Fruit fly (Drosophila melanogaster) whole organism, embryonic: ENCODE measurements around the gene Grx5.

Experiments used
- B-H2 ChIP-seq: fragments of 200-800 bp; sonication (Bioruptor generic); optimal IDR thresholded peaks from 2 replicates; lab custom pipeline; 2018; ENCODE audit warnings: missing biosample characterization, mild to moderate bottlenecking, missing genetic modification characterization
- CG10267 ChIP-seq: fragments of 200-800 bp; sonication (Bioruptor generic); optimal IDR thresholded peaks from 2 replicates; lab custom pipeline; 2018; ENCODE audit warnings: missing biosample characterization, mild to moderate bottlenecking, missing genetic modification characterization, moderate library complexity
- CG10979 ChIP-seq: fragments of 200-800 bp; sonication (Bioruptor generic); optimal IDR thresholded peaks from 2 replicates; lab custom pipeline; 2018; ENCODE audit warnings: missing biosample characterization, mild to moderate bottlenecking, missing genetic modification characterization, moderate library complexity
- CG11560 ChIP-seq: fragments of 200-800 bp; sonication (Bioruptor generic); IDR thresholded peaks from 3 replicates; pipeline ENCODE4 v1.3.6; 2022; ENCODE audit warnings: missing biosample characterization, missing genetic modification characterization
- CG11695 ChIP-seq: fragments of 200-800 bp; sonication (Bioruptor generic); IDR thresholded peaks from 3 replicates; pipeline ENCODE4 v1.3.6; 2022; ENCODE audit warnings: missing biosample characterization, missing genetic modification characterization
- CG12236 ChIP-seq: fragments of 200-800 bp; sonication (Bioruptor generic); optimal IDR thresholded peaks from 2 replicates; lab custom pipeline; 2016; ENCODE audit warnings: missing biosample characterization, missing genetic modification characterization
- CG13424 ChIP-seq: fragments of 200-800 bp; sonication (Bioruptor generic); optimal IDR thresholded peaks from 2 replicates; lab custom pipeline; 2019; ENCODE audit warnings: missing biosample characterization, mild to moderate bottlenecking, missing genetic modification characterization, moderate library complexity
- CG13624 ChIP-seq: fragments of 200-800 bp; sonication (Bioruptor generic); optimal IDR thresholded peaks from 2 replicates; lab custom pipeline; 2016; ENCODE audit warnings: missing biosample characterization, missing genetic modification characterization
- CG13894 ChIP-seq: fragments of 200-800 bp; sonication (Bioruptor generic); optimal IDR thresholded peaks from 3 replicates; lab custom pipeline; 2018; ENCODE audit warnings: missing biosample characterization, mild to moderate bottlenecking, missing genetic modification characterization, moderate library complexity
- CG14441 ChIP-seq: fragments of 200-800 bp; sonication (Bioruptor generic); IDR thresholded peaks from 2 replicates; pipeline ENCODE4 v1.3.6; 2022; ENCODE audit warnings: missing biosample characterization, missing genetic modification characterization
- CG1529 ChIP-seq: fragments of 200-800 bp; sonication (Bioruptor generic); optimal IDR thresholded peaks from 3 replicates; lab custom pipeline; 2018; ENCODE audit warnings: missing biosample characterization, missing genetic modification characterization
- CG18262 ChIP-seq: fragments of 200-800 bp; optimal IDR thresholded peaks from 3 replicates; lab custom pipeline; 2019; ENCODE audit warnings: missing biosample characterization, mild to moderate bottlenecking, missing genetic modification characterization, moderate library complexity
- CG18619 ChIP-seq: fragments of 200-800 bp; sonication (Bioruptor generic); optimal IDR thresholded peaks from 3 replicates; lab custom pipeline; 2017; ENCODE audit warnings: missing biosample characterization, mild to moderate bottlenecking, missing genetic modification characterization
- CG2120 ChIP-seq: fragments of 200-800 bp; sonication (Bioruptor generic); optimal IDR thresholded peaks from 3 replicates; lab custom pipeline; 2016; ENCODE audit warnings: missing biosample characterization, missing genetic modification characterization
- CG34224 ChIP-seq: fragments of 200-800 bp; sonication (Bioruptor generic); IDR thresholded peaks from 3 replicates; pipeline ENCODE4 v1.3.6; 2022; ENCODE audit warnings: missing biosample characterization, missing genetic modification characterization; ENCODE audit not compliant: partially characterized antibody
- CG34376 ChIP-seq: fragments of 200-800 bp; sonication (Bioruptor generic); optimal IDR thresholded peaks from 2 replicates; lab custom pipeline; 2018; ENCODE audit warnings: missing biosample characterization, mild to moderate bottlenecking, missing genetic modification characterization
- CG3847 ChIP-seq: fragments of 200-800 bp; sonication (Bioruptor generic); IDR thresholded peaks from 2 replicates; pipeline ENCODE4 v1.3.6; 2022; ENCODE audit warnings: missing biosample characterization, missing genetic modification characterization
- CG4617 ChIP-seq: fragments of 200-800 bp; sonication (Bioruptor generic); optimal IDR thresholded peaks from 3 replicates; lab custom pipeline; 2016; ENCODE audit warnings: missing biosample characterization, missing genetic modification characterization, borderline replicate concordance
- CG5180 ChIP-seq: fragments of 200-800 bp; sonication (Bioruptor generic); optimal IDR thresholded peaks from 3 replicates; lab custom pipeline; 2017; ENCODE audit warnings: missing biosample characterization, missing genetic modification characterization, mild to moderate bottlenecking, moderate library complexity, missing genetic modification reagents
- CG8089 ChIP-seq: fragments of 200-800 bp; sonication (Bioruptor generic); optimal IDR thresholded peaks from 3 replicates; lab custom pipeline; 2016; ENCODE audit warnings: missing biosample characterization, missing genetic modification characterization
- CG8478 ChIP-seq: fragments of >200 bp; optimal IDR thresholded peaks from 2 replicates; lab custom pipeline; 2018
- CG9797 ChIP-seq: fragments of 200-800 bp; sonication (Bioruptor generic); optimal IDR thresholded peaks from 3 replicates; lab custom pipeline; 2018; ENCODE audit warnings: missing biosample characterization, mild to moderate bottlenecking, missing genetic modification characterization
- CTCF ChIP-seq: fragments of 200-800 bp; sonication (Bioruptor generic); optimal IDR thresholded peaks from 2 replicates; lab custom pipeline; 2017; ENCODE audit warnings: missing biosample characterization, mild to moderate bottlenecking, missing genetic modification characterization, moderate library complexity
- Doc3 ChIP-seq: fragments of 200-800 bp; sonication (Bioruptor generic); IDR thresholded peaks from 3 replicates; pipeline ENCODE4 v1.3.6; 2022; ENCODE audit warnings: missing biosample characterization, missing genetic modification characterization; ENCODE audit not compliant: partially characterized antibody
- GATAe ChIP-seq: fragments of 200-800 bp; sonication (Bioruptor generic); conservative IDR thresholded peaks from 2 replicates; pipeline ENCODE4 v1.3.6; 2022; ENCODE audit warnings: missing biosample characterization, missing genetic modification characterization
- HmgD ChIP-seq: fragments of 200-800 bp; sonication (Bioruptor generic); optimal IDR thresholded peaks from 3 replicates; lab custom pipeline; 2016; ENCODE audit warnings: missing biosample characterization, missing genetic modification characterization
- Kr ChIP-seq: fragments of 200-800 bp; sonication (Bioruptor generic); optimal IDR thresholded peaks from 2 replicates; lab custom pipeline; 2017; ENCODE audit warnings: missing biosample characterization, mild to moderate bottlenecking, missing genetic modification characterization
- Lhr ChIP-seq: fragments of 200-800 bp; sonication (Bioruptor generic); optimal IDR thresholded peaks from 3 replicates; lab custom pipeline; 2017; ENCODE audit warnings: mild to moderate bottlenecking, missing biosample characterization, missing genetic modification reagents, missing genetic modification characterization
- Lim3 ChIP-seq: fragments of 200-800 bp; sonication (Bioruptor generic); IDR thresholded peaks from 2 replicates; pipeline ENCODE4 v1.3.6; 2022; ENCODE audit warnings: missing biosample characterization, missing genetic modification characterization
- Myb ChIP-seq: fragments of 200-800 bp; sonication (Bioruptor generic); optimal IDR thresholded peaks from 2 replicates; lab custom pipeline; 2016; ENCODE audit warnings: missing biosample characterization, missing genetic modification characterization
- NC2β ChIP-seq: fragments of 200-800 bp; sonication (Bioruptor generic); optimal IDR thresholded peaks from 2 replicates; lab custom pipeline; 2016; ENCODE audit warnings: missing biosample characterization, missing genetic modification characterization
- Scr ChIP-seq: fragments of 200-800 bp; sonication (Bioruptor generic); IDR thresholded peaks from 2 replicates; pipeline ENCODE4 v1.3.6; 2022; ENCODE audit warnings: missing biosample characterization, missing genetic modification characterization; ENCODE audit not compliant: partially characterized antibody
- Sox102F ChIP-seq: fragments of 200-800 bp; sonication (Bioruptor generic); optimal IDR thresholded peaks from 2 replicates; lab custom pipeline; 2018; ENCODE audit warnings: missing biosample characterization, mild to moderate bottlenecking, missing genetic modification characterization, moderate library complexity
- Trl ChIP-seq, 3 experiments: fragments of >200 bp in 2 of 3; fragments of 200-800 bp in 1 of 3; sonication (Bioruptor generic) in 1 of 3; optimal IDR thresholded peaks; 2 replicates in 1 of 3; 3 replicates in 2 of 3; lab custom pipeline; 2016 to 2017; ENCODE audit warnings: missing biosample characterization in 1 of 3, missing genetic modification characterization in 1 of 3
- cwo ChIP-seq: fragments of 200-800 bp; sonication (Bioruptor generic); optimal IDR thresholded peaks from 3 replicates; lab custom pipeline; 2017; ENCODE audit warnings: missing biosample characterization, missing genetic modification characterization, mild to moderate bottlenecking, moderate library complexity, missing genetic modification reagents
- dati ChIP-seq: fragments of 200-800 bp; sonication (Bioruptor generic); IDR thresholded peaks from 2 replicates; pipeline ENCODE4 v1.3.6; 2022; ENCODE audit warnings: missing biosample characterization, missing genetic modification characterization
- dimm ChIP-seq: fragments of 200-800 bp; sonication (Bioruptor generic); IDR thresholded peaks from 2 replicates; pipeline ENCODE4 v1.3.6; 2022; ENCODE audit warnings: missing biosample characterization, missing genetic modification characterization
- eve ChIP-seq, 2 experiments: fragments of >200 bp; optimal IDR thresholded peaks; 2 replicates each; lab custom pipeline; 2017; ENCODE audit warnings: missing biosample characterization in 2 of 2, missing genetic modification characterization in 2 of 2
- ewg ChIP-seq: fragments of 200-800 bp; sonication (Bioruptor generic); optimal IDR thresholded peaks from 3 replicates; lab custom pipeline; 2017; ENCODE audit warnings: mild to moderate bottlenecking, missing biosample characterization, missing genetic modification reagents, missing genetic modification characterization
- fd3F ChIP-seq: fragments of 200-800 bp; sonication (Bioruptor generic); optimal IDR thresholded peaks from 2 replicates; lab custom pipeline; 2018; ENCODE audit warnings: missing biosample characterization, mild to moderate bottlenecking, missing genetic modification characterization, moderate library complexity
- lilli ChIP-seq: fragments of 200-800 bp; sonication (Bioruptor generic); optimal IDR thresholded peaks from 3 replicates; lab custom pipeline; 2016; ENCODE audit warnings: missing biosample characterization, missing genetic modification characterization
- org-1 ChIP-seq: fragments of 200-800 bp; sonication (Bioruptor generic); optimal IDR thresholded peaks from 2 replicates; lab custom pipeline; 2017; ENCODE audit warnings: missing biosample characterization, missing genetic modification characterization
- pb ChIP-seq: fragments of 200-800 bp; sonication (Bioruptor generic); optimal IDR thresholded peaks from 3 replicates; lab custom pipeline; 2016; ENCODE audit warnings: missing biosample characterization, missing genetic modification characterization
- prd ChIP-seq, 3 experiments: fragments of >200 bp in 2 of 3; fragments of 200-800 bp in 1 of 3; sonication (Bioruptor generic) in 1 of 3; optimal IDR thresholded peaks in 2 of 3; IDR thresholded peaks in 1 of 3; 2 replicates in 2 of 3; 3 replicates in 1 of 3; pipeline versions ENCODE4 v1.3.6 to Lab custom; 2017 to 2022; ENCODE audit warnings: missing biosample characterization in 1 of 3, missing genetic modification characterization in 1 of 3
- sd ChIP-seq: fragments of 200-800 bp; sonication (Bioruptor generic); optimal IDR thresholded peaks from 3 replicates; lab custom pipeline; 2018; ENCODE audit warnings: missing biosample characterization, mild to moderate bottlenecking, missing genetic modification characterization, moderate library complexity
- sim ChIP-seq: fragments of 200-800 bp; sonication (Bioruptor generic); IDR thresholded peaks from 2 replicates; pipeline ENCODE4 v1.3.6; 2022; ENCODE audit warnings: missing biosample characterization, missing genetic modification characterization
- stc ChIP-seq: fragments of 200-800 bp; sonication (Bioruptor generic); IDR thresholded peaks from 2 replicates; pipeline ENCODE4 v1.3.6; 2022; ENCODE audit warnings: missing biosample characterization, missing genetic modification characterization
- twi ChIP-seq: fragments of 200-800 bp; optimal IDR thresholded peaks from 2 replicates; lab custom pipeline; 2019; ENCODE audit warnings: missing biosample characterization, mild to moderate bottlenecking, missing genetic modification characterization, moderate library complexity
- usp ChIP-seq: fragments of >200 bp; optimal IDR thresholded peaks from 2 replicates; lab custom pipeline; 2017; ENCODE audit warnings: missing biosample characterization, missing genetic modification characterization
- wor ChIP-seq: fragments of 200-800 bp; sonication (Bioruptor generic); IDR thresholded peaks from 2 replicates; pipeline ENCODE4 v1.3.6; 2022; ENCODE audit warnings: missing biosample characterization, missing genetic modification characterization

Gene Grx5

DNA sequence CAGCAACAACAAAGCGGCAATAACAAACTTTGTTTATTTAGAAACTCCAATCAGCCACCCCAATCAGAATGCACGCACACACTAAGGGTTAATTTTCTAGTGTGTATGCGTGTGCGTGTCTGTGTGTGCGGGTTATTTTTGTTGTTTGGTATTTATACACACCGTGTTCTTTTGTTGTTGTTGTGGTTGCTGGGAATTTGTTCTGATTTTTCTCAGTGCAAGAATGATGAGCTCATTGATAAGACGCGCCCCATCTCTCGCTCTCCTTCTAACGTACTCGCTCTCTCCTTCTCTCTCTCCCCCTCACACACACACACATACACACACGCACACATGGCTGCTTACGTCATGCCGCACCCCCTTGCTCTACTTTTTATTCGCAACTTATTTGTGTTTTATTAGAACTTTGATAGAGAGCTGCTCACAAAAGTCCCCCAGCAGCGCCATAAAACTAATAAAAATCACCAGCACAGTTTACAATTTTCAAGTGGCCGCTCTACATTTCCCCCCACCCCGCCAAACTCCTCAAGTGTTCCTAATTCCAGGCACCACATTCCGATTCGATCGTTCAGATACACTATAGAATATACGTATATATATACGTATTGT lies 1.8 kb upstream of the Grx5 start (continued):
- no peak for TF ChIP-seq Kr
- peak; percentile 48 for TF ChIP-seq Myb
- no peak for TF ChIP-seq CTCF (GFP tag; lab: Kevin White, UChicago)
- no peak for TF ChIP-seq CG11560 (tag; lab: Robert Waterston, UW)
- TF ChIP-seq Doc3 (GFP tag; lab: Robert Waterston, UW) = no peak
- TF ChIP-seq CG18619 (GFP tag; lab: Kevin White, UChicago) = no peak
- no peak for TF ChIP-seq CG9797 (GFP tag; lab: Kevin White, UChicago)
- peak; percentile 59 for TF ChIP-seq lilli (GFP tag; lab: Kevin White, UChicago)
- TF ChIP-seq sd (tag; lab: Kevin White, UChicago) = peak; percentile 88
- TF ChIP-seq CG5180 (GFP tag; lab: Kevin White, UChicago) = no peak
- no peak for TF ChIP-seq twi (tag; lab: Kevin White, UChicago)
- no peak for TF ChIP-seq dimm
- TF ChIP-seq CG34376 = peak; percentile 61
- TF ChIP-seq prd (optimal IDR thresholded peaks at IDR 0.05; lab: Kevin White, UChicago) = no peak
- TF ChIP-seq prd (GFP tag; IDR thresholded peaks at IDR 0.05; lab: Robert Waterston, UW) = peak; percentile 52; the same call in 2 of the 3 replicates
- TF ChIP-seq B-H2 (GFP tag; lab: Kevin White, UChicago) = no peak
- no peak for TF ChIP-seq CG18262 (tag; lab: Kevin White, UChicago)
- TF ChIP-seq CG34224 (GFP tag; lab: Robert Waterston, UW) = no peak
- no peak for TF ChIP-seq sim
- TF ChIP-seq CG1529 (GFP tag; lab: Kevin White, UChicago) = no peak
- TF ChIP-seq usp (GFP tag; lab: Kevin White, UChicago) = no peak
- peak; percentile 17 for TF ChIP-seq org-1 (GFP tag; lab: Kevin White, UChicago)
- TF ChIP-seq CG11695 (GFP tag; lab: Robert Waterston, UW) = peak; percentile 52; the same call in 1 of the 3 replicates
- peak; percentile 52 for TF ChIP-seq CG14441 (GFP tag; lab: Robert Waterston, UW)
- TF ChIP-seq dati = no peak
- TF ChIP-seq CG8478 = no peak
- TF ChIP-seq wor (GFP tag; lab: Robert Waterston, UW) = no peak
- peak; percentile 91 for TF ChIP-seq CG13894
- no peak for TF ChIP-seq ewg (GFP tag; lab: Kevin White, UChicago)
- TF ChIP-seq CG4617 (GFP tag; lab: Kevin White, UChicago) = peak; percentile 3
- TF ChIP-seq HmgD = peak; percentile 43
- TF ChIP-seq NC2β (GFP tag; lab: Kevin White, UChicago) = no peak
- peak in 1 of 2 experiments; percentile 83 for TF ChIP-seq Trl (optimal IDR thresholded peaks at IDR 0.05; lab: Kevin White, UChicago)
- peak; percentile 65 for TF ChIP-seq Trl (GFP tag; optimal IDR thresholded peaks at IDR 0.05; lab: Kevin White, UChicago)
- TF ChIP-seq CG12236 (GFP tag; lab: Kevin White, UChicago) = no peak
- TF ChIP-seq GATAe = no peak
- TF ChIP-seq CG13624 = peak; percentile 37
- no peak for TF ChIP-seq Lhr (GFP tag; lab: Kevin White, UChicago)
- no peak for TF ChIP-seq Lim3 (GFP tag; lab: Robert Waterston, UW)
- TF ChIP-seq Sox102F (GFP tag; lab: Kevin White, UChicago) = peak; percentile 43
- TF ChIP-seq CG3847 = peak; percentile 45; the same call in 1 of the 2 replicates
- peak; percentile 4 for TF ChIP-seq pb (GFP tag; lab: Kevin White, UChicago)
- TF ChIP-seq fd3F (GFP tag; lab: Kevin White, UChicago) = peak; percentile 17
- peak; percentile 22 for TF ChIP-seq CG13424 (tag; lab: Kevin White, UChicago)
- TF ChIP-seq CG2120 (GFP tag; lab: Kevin White, UChicago) = peak; percentile 81
- TF ChIP-seq CG10979 = no peak
- 0 out of 2 replicates have a peak, but pooled peaks have one; percentile 30 for TF ChIP-seq stc (GFP tag; lab: Robert Waterston, UW)
- TF ChIP-seq eve (GFP tag; optimal IDR thresholded peaks at IDR 0.05; lab: Kevin White, UChicago) = no peak
- TF ChIP-seq cwo = peak; percentile 47
- no peak for TF ChIP-seq CG10267
- TF ChIP-seq CG8089 (GFP tag; lab: Kevin White, UChicago) = no peak
- TF ChIP-seq Scr (GFP tag; lab: Robert Waterston, UW) = no peak
